Fruit fly (Drosophila melanogaster) whole organism, embryonic: Measurements from ENCODE around the gene CG15425.
A peak's percentile ranks its signal among the peaks of the same experiment; 100 is the strongest.

Experiments
- Antp ChIP-seq: fragments of 200-800 bp; sonication (Bioruptor generic); optimal IDR thresholded peaks from 3 replicates; lab custom pipeline; 2016; ENCODE audit warnings: missing biosample characterization, missing genetic modification characterization
- C15 ChIP-seq: fragments of 200-800 bp; sonication (Bioruptor generic); IDR thresholded peaks from 3 replicates; pipeline ENCODE4 v1.3.6; 2022; ENCODE audit warnings: missing biosample characterization, missing genetic modification characterization
- CG10274 ChIP-seq: fragments of 200-800 bp; sonication (Bioruptor generic); optimal IDR thresholded peaks from 3 replicates; lab custom pipeline; 2017; ENCODE audit warnings: missing biosample characterization, mild to moderate bottlenecking, missing genetic modification characterization
- CG10543 ChIP-seq: fragments of 200-800 bp; sonication (Bioruptor generic); optimal IDR thresholded peaks from 3 replicates; lab custom pipeline; 2017; ENCODE audit warnings: missing biosample characterization, mild to moderate bottlenecking, missing genetic modification characterization, moderate library complexity
- CG11560 ChIP-seq: fragments of 200-800 bp; sonication (Bioruptor generic); IDR thresholded peaks from 3 replicates; pipeline ENCODE4 v1.3.6; 2022; ENCODE audit warnings: missing biosample characterization, missing genetic modification characterization
- CG12659 ChIP-seq: fragments of 200-800 bp; sonication (Bioruptor generic); optimal IDR thresholded peaks from 3 replicates; lab custom pipeline; 2017; ENCODE audit warnings: mild to moderate bottlenecking, missing biosample characterization, missing genetic modification reagents, missing genetic modification characterization
- CG13424 ChIP-seq: fragments of 200-800 bp; sonication (Bioruptor generic); optimal IDR thresholded peaks from 2 replicates; lab custom pipeline; 2019; ENCODE audit warnings: missing biosample characterization, mild to moderate bottlenecking, missing genetic modification characterization, moderate library complexity
- CG14860 ChIP-seq: fragments of 200-800 bp; sonication (Bioruptor generic); IDR thresholded peaks from 3 replicates; pipeline ENCODE4 v1.3.6; 2022; ENCODE audit warnings: missing biosample characterization, missing genetic modification characterization; ENCODE audit not compliant: partially characterized antibody
- CG16863 ChIP-seq: fragments of 200-800 bp; sonication (Bioruptor generic); optimal IDR thresholded peaks from 3 replicates; lab custom pipeline; 2016; ENCODE audit warnings: missing biosample characterization, missing genetic modification characterization
- CG17359 ChIP-seq: fragments of 200-800 bp; sonication (Bioruptor generic); optimal IDR thresholded peaks from 3 replicates; lab custom pipeline; 2018; ENCODE audit warnings: missing biosample characterization, mild to moderate bottlenecking, missing genetic modification characterization, moderate library complexity
- CG17361 ChIP-seq: fragments of 200-800 bp; sonication (Bioruptor generic); IDR thresholded peaks from 3 replicates; pipeline ENCODE4 v1.3.6; 2022; ENCODE audit warnings: missing biosample characterization, missing genetic modification characterization
- CG34376 ChIP-seq: fragments of 200-800 bp; sonication (Bioruptor generic); optimal IDR thresholded peaks from 2 replicates; lab custom pipeline; 2018; ENCODE audit warnings: missing biosample characterization, mild to moderate bottlenecking, missing genetic modification characterization
- CG34422 ChIP-seq: fragments of 200-800 bp; sonication (Bioruptor generic); IDR thresholded peaks from 3 replicates; pipeline ENCODE4 v1.3.6; 2022; ENCODE audit warnings: missing biosample characterization, missing genetic modification characterization
- CG4360 ChIP-seq: fragments of 200-800 bp; sonication (Bioruptor generic); IDR thresholded peaks from 2 replicates; pipeline ENCODE4 v1.3.6; 2022; ENCODE audit warnings: missing biosample characterization, missing genetic modification characterization
- CG7963 ChIP-seq: fragments of 200-800 bp; sonication (Bioruptor generic); IDR thresholded peaks from 3 replicates; pipeline ENCODE4 v1.3.6; 2022; ENCODE audit warnings: missing biosample characterization, missing genetic modification characterization; ENCODE audit not compliant: partially characterized antibody
- CG9876 ChIP-seq: fragments of 200-800 bp; sonication (Bioruptor generic); optimal IDR thresholded peaks from 2 replicates; lab custom pipeline; 2016; ENCODE audit warnings: missing biosample characterization, missing genetic modification characterization
- CG9932 ChIP-seq: fragments of 200-800 bp; sonication (Bioruptor generic); IDR thresholded peaks from 2 replicates; pipeline ENCODE4 v1.3.6; 2022; ENCODE audit warnings: missing biosample characterization, missing genetic modification characterization
- CTCF ChIP-seq: fragments of 200-800 bp; sonication (Bioruptor generic); optimal IDR thresholded peaks from 2 replicates; lab custom pipeline; 2017; ENCODE audit warnings: missing biosample characterization, mild to moderate bottlenecking, missing genetic modification characterization, moderate library complexity
- Chrac-16 ChIP-seq: fragments of 200-800 bp; sonication (Bioruptor generic); optimal IDR thresholded peaks from 3 replicates; lab custom pipeline; 2016; ENCODE audit warnings: missing biosample characterization, missing genetic modification characterization
- Dip2 ChIP-seq: fragments of 200-800 bp; sonication (Bioruptor generic); IDR thresholded peaks from 2 replicates; pipeline ENCODE4 v1.3.6; 2022; ENCODE audit warnings: missing biosample characterization, missing genetic modification characterization
- Dll ChIP-seq: fragments of 200-800 bp; sonication (Bioruptor generic); IDR thresholded peaks from 4 replicates; pipeline ENCODE4 v1.3.6; 2022; ENCODE audit warnings: missing biosample characterization, missing genetic modification characterization; ENCODE audit not compliant: partially characterized antibody
- Drgx ChIP-seq: fragments of 200-800 bp; sonication (Bioruptor generic); IDR thresholded peaks from 2 replicates; pipeline ENCODE4 v1.3.6; 2022; ENCODE audit warnings: missing biosample characterization, missing genetic modification characterization
- Ets97D ChIP-seq: fragments of 200-800 bp; sonication (Bioruptor generic); optimal IDR thresholded peaks from 3 replicates; lab custom pipeline; 2016; ENCODE audit warnings: missing biosample characterization, missing genetic modification characterization
- HLH3B ChIP-seq: fragments of 200-800 bp; sonication (Bioruptor generic); IDR thresholded peaks from 2 replicates; pipeline ENCODE4 v1.3.6; 2022; ENCODE audit warnings: missing biosample characterization, missing genetic modification characterization
- Lpt ChIP-seq: fragments of >200 bp; optimal IDR thresholded peaks from 2 replicates; lab custom pipeline; 2018; ENCODE audit warnings: missing biosample characterization, missing genetic modification characterization
- Mrtf ChIP-seq: fragments of 200-800 bp; sonication (Bioruptor generic); IDR thresholded peaks from 3 replicates; pipeline ENCODE4 v1.3.6; 2022; ENCODE audit warnings: missing biosample characterization, missing genetic modification characterization
- NC2β ChIP-seq: fragments of 200-800 bp; sonication (Bioruptor generic); optimal IDR thresholded peaks from 2 replicates; lab custom pipeline; 2016; ENCODE audit warnings: missing biosample characterization, missing genetic modification characterization
- Neu2 ChIP-seq: fragments of 200-800 bp; sonication (Bioruptor generic); optimal IDR thresholded peaks from 3 replicates; lab custom pipeline; 2016; ENCODE audit warnings: missing biosample characterization, missing genetic modification characterization, borderline replicate concordance
- Sox102F ChIP-seq: fragments of 200-800 bp; sonication (Bioruptor generic); optimal IDR thresholded peaks from 2 replicates; lab custom pipeline; 2018; ENCODE audit warnings: missing biosample characterization, mild to moderate bottlenecking, missing genetic modification characterization, moderate library complexity
- Taf1 ChIP-seq: fragments of 200-800 bp; sonication (Bioruptor generic); IDR thresholded peaks from 2 replicates; pipeline ENCODE4 v1.3.6; 2022; ENCODE audit warnings: missing biosample characterization, missing genetic modification characterization
- Xrp1 ChIP-seq: fragments of 200-800 bp; sonication (Bioruptor generic); IDR thresholded peaks from 2 replicates; pipeline ENCODE4 v1.3.6; 2022; ENCODE audit warnings: missing biosample characterization, missing genetic modification characterization
- abd-A ChIP-seq: fragments of 200-800 bp; sonication (Bioruptor generic); optimal IDR thresholded peaks from 3 replicates; lab custom pipeline; 2019; ENCODE audit warnings: missing biosample characterization, mild to moderate bottlenecking, missing genetic modification characterization, moderate library complexity
- aop ChIP-seq: fragments of 200-800 bp; sonication (Bioruptor generic); IDR thresholded peaks from 2 replicates; pipeline ENCODE4 v1.3.6; 2022; ENCODE audit warnings: missing biosample characterization, missing genetic modification characterization
- ato ChIP-seq: fragments of 200-800 bp; sonication (Bioruptor generic); IDR thresholded peaks from 2 replicates; pipeline ENCODE4 v1.3.6; 2022; ENCODE audit warnings: missing biosample characterization, missing genetic modification characterization; ENCODE audit not compliant: partially characterized antibody
- chif ChIP-seq, 2 experiments: fragments of 200-800 bp; sonication (Bioruptor generic); optimal IDR thresholded peaks; 3 replicates each; lab custom pipeline; 2016; ENCODE audit warnings: missing biosample characterization in 2 of 2, missing genetic modification characterization in 2 of 2
- da ChIP-seq: fragments of 200-800 bp; sonication (Bioruptor generic); optimal IDR thresholded peaks from 2 replicates; lab custom pipeline; 2016; ENCODE audit warnings: missing biosample characterization, missing genetic modification characterization
- danr ChIP-seq: fragments of 200-800 bp; sonication (Bioruptor generic); IDR thresholded peaks from 2 replicates; pipeline ENCODE4 v1.3.6; 2022; ENCODE audit warnings: missing biosample characterization, missing genetic modification characterization
- dysf ChIP-seq: fragments of 200-800 bp; sonication (Bioruptor generic); IDR thresholded peaks from 3 replicates; pipeline ENCODE4 v1.3.6; 2022; ENCODE audit warnings: missing biosample characterization, missing genetic modification characterization
- gsb ChIP-seq: fragments of 200-800 bp; sonication (Bioruptor generic); IDR thresholded peaks from 2 replicates; pipeline ENCODE4 v1.3.6; 2022; ENCODE audit warnings: missing biosample characterization, missing genetic modification characterization
- lov ChIP-seq, 2 experiments: fragments of 200-800 bp in 1 of 2; fragments of >200 bp in 1 of 2; sonication (Bioruptor generic) in 1 of 2; IDR thresholded peaks in 1 of 2; optimal IDR thresholded peaks in 1 of 2; 2 replicates in 1 of 2; 3 replicates in 1 of 2; pipeline versions ENCODE4 v1.3.6 to Lab custom; 2017 to 2022; ENCODE audit warnings: missing biosample characterization in 1 of 2, missing genetic modification characterization in 1 of 2
- mld ChIP-seq: fragments of 200-800 bp; sonication (Bioruptor generic); IDR thresholded peaks from 3 replicates; pipeline ENCODE4 v1.3.6; 2022; ENCODE audit warnings: missing biosample characterization, missing genetic modification characterization; ENCODE audit not compliant: partially characterized antibody
- otp ChIP-seq: fragments of 200-800 bp; sonication (Bioruptor generic); IDR thresholded peaks from 3 replicates; pipeline ENCODE4, ENCODE4 v1.3.6; 2022; ENCODE audit warnings: missing biosample characterization, missing genetic modification characterization
- pan ChIP-seq, 4 experiments: fragments of >200 bp in 3 of 4; fragments of 200-800 bp in 1 of 4; sonication (Bioruptor generic) in 1 of 4; optimal IDR thresholded peaks in 3 of 4; IDR thresholded peaks in 1 of 4; 2 replicates each; pipeline versions ENCODE4 v1.3.6 to Lab custom; 2017 to 2022; ENCODE audit warnings: missing biosample characterization in 2 of 4, missing genetic modification characterization in 2 of 4, mixed read lengths in 1 of 4
- ranshi ChIP-seq: fragments of 200-800 bp; sonication (Bioruptor generic); IDR thresholded peaks from 2 replicates; pipeline ENCODE4 v1.3.6; 2022; ENCODE audit warnings: missing biosample characterization, missing genetic modification characterization
- salm ChIP-seq: fragments of 200-800 bp; sonication (Bioruptor generic); optimal IDR thresholded peaks from 2 replicates; lab custom pipeline; 2018; ENCODE audit warnings: missing biosample characterization, mild to moderate bottlenecking, missing genetic modification characterization
- so ChIP-seq: fragments of 200-800 bp; sonication (Bioruptor generic); IDR thresholded peaks from 3 replicates; pipeline ENCODE4 v1.3.6; 2022; ENCODE audit warnings: missing biosample characterization, missing genetic modification characterization
- tna ChIP-seq: fragments of 200-800 bp; sonication (Bioruptor generic); IDR thresholded peaks from 2 replicates; pipeline ENCODE4 v1.3.6; 2022; ENCODE audit warnings: missing biosample characterization, missing genetic modification characterization; ENCODE audit not compliant: partially characterized antibody
- yki ChIP-seq: fragments of >200 bp; optimal IDR thresholded peaks from 3 replicates; lab custom pipeline; 2018
- z ChIP-seq: fragments of 200-800 bp; sonication (Bioruptor generic); IDR thresholded peaks from 3 replicates; pipeline ENCODE4 v1.3.6; 2022; ENCODE audit warnings: missing biosample characterization, missing genetic modification characterization
- zfh1 ChIP-seq: fragments of 200-800 bp; sonication (Bioruptor generic); IDR thresholded peaks from 3 replicates; pipeline ENCODE4 v1.3.6; 2022; ENCODE audit warnings: missing biosample characterization, missing genetic modification characterization

CG15425 gene

dm6 chr2L:4222002-4222920 lies 35.1 kb upstream of the CG15425 start (continued):
- TF ChIP-seq NC2β (GFP tag; lab: Kevin White, UChicago) (no peak), CG4360 (peak; percentile 97), CG34422 (GFP tag; lab: Robert Waterston, UW) (no peak), Neu2 (GFP tag; lab: Kevin White, UChicago) (no peak), CG16863 (GFP tag; lab: Kevin White, UChicago) (no peak), Taf1 (no peak), lov (optimal IDR thresholded peaks at IDR 0.05; lab: Kevin White, UChicago) (no peak), lov (GFP tag; IDR thresholded peaks at IDR 0.05; lab: Robert Waterston, UW) (no peak), Dll (GFP tag; lab: Robert Waterston, UW) (no peak), Ets97D (GFP tag; lab: Kevin White, UChicago) (no peak), CG10274 (GFP tag; lab: Kevin White, UChicago) (no peak), CTCF (GFP tag; lab: Kevin White, UChicago) (no peak), Sox102F (GFP tag; lab: Kevin White, UChicago) (no peak), dysf (GFP tag; lab: Robert Waterston, UW) (no peak), chif (GFP tag; optimal IDR thresholded peaks at IDR 0.05; lab: Kevin White, UChicago) (peak in 1 of 2 experiments; percentile 19), yki (lab: Kevin White, UChicago) (peak; percentile 6), CG13424 (no peak), ranshi (GFP tag; lab: Robert Waterston, UW) (no peak), otp (no peak), CG9932 (GFP tag; lab: Robert Waterston, UW) (no peak), aop (GFP tag; lab: Robert Waterston, UW) (no peak), CG10543 (GFP tag; lab: Kevin White, UChicago) (no peak), abd-A (tag; lab: Kevin White, UChicago) (peak; percentile 18), CG7963 (GFP tag; lab: Robert Waterston, UW) (no peak), CG34376 (GFP tag; lab: Kevin White, UChicago) (no peak), Chrac-16 (GFP tag; lab: Kevin White, UChicago) (no peak), zfh1 (GFP tag; lab: Robert Waterston, UW) (no peak), da (GFP tag; lab: Kevin White, UChicago) (no peak), ato (no peak)

DNA sequence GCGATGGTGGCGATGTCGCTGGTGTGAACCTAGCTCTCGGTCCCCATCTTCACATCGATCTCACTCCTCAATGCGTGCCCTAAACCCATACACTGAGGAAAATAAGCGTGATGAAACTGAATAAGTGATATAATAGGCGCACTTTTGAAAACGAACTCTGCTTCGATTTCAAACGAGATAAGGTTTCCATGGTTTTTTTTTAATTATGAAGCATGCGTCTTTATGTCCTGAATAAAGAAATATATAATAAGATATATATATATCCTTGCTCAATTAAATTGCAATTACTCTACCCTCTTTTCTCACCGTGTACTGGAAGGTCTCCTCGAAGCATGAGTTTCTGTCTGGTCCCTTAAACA lies 34.5 kb upstream of the CG15425 start:
- TF ChIP-seq CG14860 (no peak), C15 (no peak), Dip2 (GFP tag; lab: Robert Waterston, UW) (no peak), Drgx (GFP tag; lab: Robert Waterston, UW) (peak; percentile 46; the same call in 1 of the 2 replicates), salm (tag; lab: Kevin White, UChicago) (no peak), z (GFP tag; lab: Robert Waterston, UW) (no peak), HLH3B (no peak), tna (GFP tag; lab: Robert Waterston, UW) (no peak), CG17361 (GFP tag; lab: Robert Waterston, UW) (peak; percentile 79), Xrp1 (GFP tag; lab: Robert Waterston, UW) (peak; percentile 87), danr (GFP tag; lab: Robert Waterston, UW) (no peak), CG12659 (peak; percentile 39), Antp (GFP tag; lab: Kevin White, UChicago) (no peak), CG17359 (peak; percentile 54), so (GFP tag; lab: Robert Waterston, UW) (peak; percentile 55; the same call in 1 of the 3 replicates), CG11560 (no peak), CG9876 (GFP tag; lab: Kevin White, UChicago) (no peak), Mrtf (peak; percentile 48; the same call in 1 of the 3 replicates), Lpt (GFP tag; lab: Kevin White, UChicago) (no peak), pan (optimal IDR thresholded peaks at IDR 0.05; lab: Kevin White, UChicago) (no peak), pan (GFP tag; optimal IDR thresholded peaks at IDR 0.05 in 1 of 2, IDR thresholded peaks at IDR 0.05 in 1 of 2) (peak in 1 of 2 experiments; percentile 43), mld (GFP tag; lab: Robert Waterston, UW) (no peak), gsb (GFP tag; lab: Robert Waterston, UW) (no peak)
